Worm (Caenorhabditis elegans) whole organism, L1 larva: ENCODE measurements around the gene sre-50.

Experiments
- C16A3.4 ChIP-seq: fragments of 150-350 bp; optimal IDR thresholded peaks from 2 replicates; lab custom pipeline; 2014; ENCODE audit warnings: missing biosample characterization, missing genetic modification characterization
- C34B4.2 ChIP-seq: sonication (generic microtip); optimal IDR thresholded peaks from 2 replicates; lab custom pipeline; 2017; ENCODE audit warnings: mild to moderate bottlenecking, missing genetic modification characterization, missing compliant biosample characterization
- aha-1 ChIP-seq: fragments of 150-350 bp; optimal IDR thresholded peaks from 2 replicates; lab custom pipeline; 2014; ENCODE audit warnings: missing biosample characterization, missing genetic modification characterization
- alr-1 ChIP-seq: fragments of 200-800 bp; sonication (Bioruptor generic); optimal IDR thresholded peaks from 2 replicates; lab custom pipeline; 2018; ENCODE audit warnings: borderline replicate concordance, mild to moderate bottlenecking, missing genetic modification characterization, missing compliant biosample characterization
- ceh-88 ChIP-seq: fragments of 200-800 bp; sonication (Bioruptor generic); IDR thresholded peaks from 2 replicates; pipeline ENCODE4 v1.3.6; 2022; ENCODE audit warnings: missing genetic modification characterization, missing compliant biosample characterization
- ces-1 ChIP-seq: fragments of 150-350 bp; optimal IDR thresholded peaks from 2 replicates; lab custom pipeline; 2014; ENCODE audit warnings: missing biosample characterization, missing genetic modification reagents, missing genetic modification characterization
- dpl-1 ChIP-seq, 3 experiments: fragments of 150-350 bp in 2 of 3; sonication (generic microtip) in 1 of 3; optimal IDR thresholded peaks; 2 replicates each; lab custom pipeline; 2014 to 2017; ENCODE audit warnings: missing biosample characterization in 3 of 3, missing genetic modification characterization in 3 of 3, missing genetic modification reagents in 3 of 3
- dsc-1 ChIP-seq: sonication (generic microtip); optimal IDR thresholded peaks from 2 replicates; lab custom pipeline; 2016; ENCODE audit warnings: mild to moderate bottlenecking, missing genetic modification characterization, missing compliant biosample characterization
- efl-1 ChIP-seq, 4 experiments: fragments of 150-350 bp; optimal IDR thresholded peaks in 3 of 4; peaks in 1 of 4; 1 replicate in 1 of 4; 2 replicates in 3 of 4; lab custom pipeline; 2014; ENCODE audit warnings: missing biosample characterization in 2 of 4, missing genetic modification characterization in 2 of 4, missing genetic modification reagents in 2 of 4
- elt-2 ChIP-seq: sonication (generic microtip); optimal IDR thresholded peaks from 2 replicates; lab custom pipeline; 2016; ENCODE audit warnings: missing genetic modification characterization, mild to moderate bottlenecking, inconsistent platforms, missing compliant biosample characterization, missing genetic modification reagents
- elt-3 ChIP-seq, 6 experiments: fragments of 150-350 bp in 1 of 6; sonication (generic microtip); optimal IDR thresholded peaks; 2 replicates each; lab custom pipeline; 2017 to 2018; ENCODE audit warnings: missing biosample characterization in 6 of 6, missing genetic modification characterization in 6 of 6, inconsistent platforms in 1 of 6
- ets-5 ChIP-seq: fragments of 200-800 bp; sonication (Bioruptor generic); IDR thresholded peaks from 2 replicates; pipeline ENCODE4 v1.3.6; 2022; ENCODE audit warnings: missing genetic modification characterization, missing compliant biosample characterization
- fkh-10 ChIP-seq: sonication (generic microtip); optimal IDR thresholded peaks from 2 replicates; lab custom pipeline; 2017; ENCODE audit warnings: missing biosample characterization, missing genetic modification reagents, missing genetic modification characterization
- fkh-4 ChIP-seq: sonication (generic microtip); optimal IDR thresholded peaks from 2 replicates; lab custom pipeline; 2016; ENCODE audit warnings: missing compliant biosample characterization, missing genetic modification characterization, borderline replicate concordance
- fkh-8 ChIP-seq: sonication (generic microtip); optimal IDR thresholded peaks from 2 replicates; lab custom pipeline; 2016; ENCODE audit warnings: mild to moderate bottlenecking, missing genetic modification characterization, missing compliant biosample characterization
- fos-1 ChIP-seq: fragments of 150-350 bp; optimal IDR thresholded peaks from 2 replicates; lab custom pipeline; 2014; ENCODE audit warnings: missing biosample characterization, missing genetic modification characterization
- hpl-2 ChIP-seq: fragments of 150-350 bp; optimal IDR thresholded peaks from 2 replicates; lab custom pipeline; 2014; ENCODE audit warnings: missing biosample characterization, missing genetic modification reagents, missing genetic modification characterization
- isw-1 ChIP-seq: fragments of 200-800 bp; sonication (Bioruptor generic); IDR thresholded peaks from 2 replicates; pipeline ENCODE4 v1.3.6; 2022; ENCODE audit warnings: missing genetic modification characterization, missing compliant biosample characterization
- lin-13 ChIP-seq: fragments of 150-350 bp; optimal IDR thresholded peaks from 2 replicates; lab custom pipeline; 2014; ENCODE audit warnings: missing biosample characterization, missing genetic modification reagents, missing genetic modification characterization
- lin-14 ChIP-seq: fragments of 200-800 bp; sonication (Bioruptor generic); optimal IDR thresholded peaks from 2 replicates; lab custom pipeline; 2018; ENCODE audit warnings: mild to moderate bottlenecking, missing genetic modification characterization, moderate library complexity, missing compliant biosample characterization
- lin-35 ChIP-seq, 2 experiments: fragments of 150-350 bp; optimal IDR thresholded peaks; 2 replicates each; lab custom pipeline; 2014; ENCODE audit warnings: missing biosample characterization in 2 of 2, missing genetic modification characterization in 2 of 2, missing genetic modification reagents in 2 of 2
- lin-39 ChIP-seq: fragments of 150-350 bp; optimal IDR thresholded peaks from 2 replicates; lab custom pipeline; 2014; ENCODE audit warnings: missing biosample characterization, missing genetic modification reagents, missing genetic modification characterization
- lsy-2 ChIP-seq, 2 experiments: fragments of 150-350 bp; optimal IDR thresholded peaks; 2 replicates each; lab custom pipeline; 2014; ENCODE audit warnings: missing biosample characterization in 2 of 2, missing genetic modification characterization in 2 of 2
- nhr-11 ChIP-seq: fragments of 150-350 bp; optimal IDR thresholded peaks from 2 replicates; lab custom pipeline; 2014; ENCODE audit warnings: missing biosample characterization, missing genetic modification characterization
- nhr-19 ChIP-seq: fragments of 200-800 bp; sonication (Bioruptor generic); conservative IDR thresholded peaks from 2 replicates; pipeline ENCODE4 v1.3.6; 2022; ENCODE audit warnings: missing genetic modification characterization, missing compliant biosample characterization
- nhr-77 ChIP-seq: fragments of 150-350 bp; optimal IDR thresholded peaks from 2 replicates; lab custom pipeline; 2014; ENCODE audit warnings: missing biosample characterization, missing genetic modification characterization
- pag-3 ChIP-seq: sonication (generic microtip); optimal IDR thresholded peaks from 2 replicates; lab custom pipeline; 2017; ENCODE audit warnings: missing genetic modification characterization, mild to moderate bottlenecking, missing compliant biosample characterization, antibody characterized with exemption, borderline replicate concordance; ENCODE audit not compliant: insufficient read depth
- pax-3 ChIP-seq: fragments of 200-800 bp; sonication (Bioruptor generic); optimal IDR thresholded peaks from 2 replicates; lab custom pipeline; 2018; ENCODE audit warnings: mild to moderate bottlenecking, missing genetic modification characterization, moderate library complexity, missing compliant biosample characterization
- rnt-1 ChIP-seq: sonication (generic microtip); optimal IDR thresholded peaks from 2 replicates; lab custom pipeline; 2016; ENCODE audit warnings: mild to moderate bottlenecking, missing genetic modification characterization, moderate library complexity, missing compliant biosample characterization
- snu-23 ChIP-seq: sonication (generic microtip); optimal IDR thresholded peaks from 2 replicates; lab custom pipeline; 2016; ENCODE audit warnings: missing genetic modification characterization, missing compliant biosample characterization
- sox-4 ChIP-seq: sonication (generic microtip); optimal IDR thresholded peaks from 2 replicates; lab custom pipeline; 2016; ENCODE audit warnings: missing genetic modification characterization, missing compliant biosample characterization
- tlp-1 ChIP-seq: fragments of 150-350 bp; optimal IDR thresholded peaks from 2 replicates; lab custom pipeline; 2014; ENCODE audit warnings: missing biosample characterization, missing genetic modification characterization
- unc-130 ChIP-seq: fragments of 150-350 bp; optimal IDR thresholded peaks from 2 replicates; lab custom pipeline; 2017; ENCODE audit warnings: missing biosample characterization, missing genetic modification characterization, inconsistent platforms
- unc-98 ChIP-seq: fragments of 200-800 bp; sonication (Bioruptor generic); IDR thresholded peaks from 2 replicates; pipeline ENCODE4 v1.3.6; 2022; ENCODE audit warnings: missing genetic modification characterization, missing compliant biosample characterization
- vab-15 ChIP-seq: sonication (generic microtip); optimal IDR thresholded peaks from 2 replicates; lab custom pipeline; 2017; ENCODE audit warnings: missing genotype, mild to moderate bottlenecking, missing genetic modification characterization, missing compliant biosample characterization
- xbp-1 ChIP-seq: sonication (generic microtip); optimal IDR thresholded peaks from 2 replicates; lab custom pipeline; 2016; ENCODE audit warnings: missing genetic modification characterization, missing compliant biosample characterization
- ztf-11 ChIP-seq, 2 experiments: sonication (generic microtip); optimal IDR thresholded peaks; 2 replicates each; lab custom pipeline; 2016 to 2017; ENCODE audit warnings: missing genetic modification characterization in 2 of 2, missing biosample characterization in 1 of 2, missing compliant biosample characterization in 1 of 2
- ztf-4 ChIP-seq: fragments of 150-350 bp; optimal IDR thresholded peaks from 2 replicates; lab custom pipeline; 2014; ENCODE audit warnings: missing biosample characterization, missing genetic modification characterization

sre-50 gene

DNA sequence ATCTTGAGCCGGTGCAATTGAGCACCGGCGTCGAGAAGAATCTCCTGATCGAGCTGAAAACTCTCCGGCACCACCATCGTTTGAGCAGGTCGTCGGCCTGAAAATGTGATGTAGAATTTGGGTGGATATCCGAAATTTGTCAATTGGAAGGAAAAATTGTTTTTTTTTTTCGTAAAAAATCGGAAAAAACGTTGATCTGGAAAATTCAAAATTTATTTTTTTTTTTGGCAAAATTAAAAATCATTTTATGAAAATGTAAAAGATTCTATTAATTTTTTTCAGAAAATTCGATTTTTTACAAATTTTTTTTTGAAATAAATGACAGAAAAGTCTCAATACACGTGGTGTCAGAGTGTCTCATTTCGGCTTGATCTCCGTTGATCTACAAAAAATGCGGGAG lies 37.2 kb upstream of the sre-50 start, which contains the start of gene tric-1B.1:
TSS of gene tric-1B.1 (minus strand) at position 101 of the 400 bp plus-strand sequence.
- TF ChIP-seq xbp-1 (tag; lab: Kevin White, UChicago), result no peak
- no peak for TF ChIP-seq efl-1 (optimal IDR thresholded peaks at IDR 0.05; lab: Kevin White, UChicago)
- peak in 1 of 2 experiments; percentile 8 for TF ChIP-seq efl-1 (GFP tag; optimal IDR thresholded peaks at IDR 0.05 in 1 of 2; lab: Kevin White, UChicago)

- TF ChIP-seq isw-1 (GFP tag; lab: Robert Waterston, UW) (no peak), elt-2 (tag; lab: Kevin White, UChicago) (peak; percentile 9)
Measured at ce11 chrII:12266797-12267196, 36.5 kb upstream of the sre-50 start.

DNA sequence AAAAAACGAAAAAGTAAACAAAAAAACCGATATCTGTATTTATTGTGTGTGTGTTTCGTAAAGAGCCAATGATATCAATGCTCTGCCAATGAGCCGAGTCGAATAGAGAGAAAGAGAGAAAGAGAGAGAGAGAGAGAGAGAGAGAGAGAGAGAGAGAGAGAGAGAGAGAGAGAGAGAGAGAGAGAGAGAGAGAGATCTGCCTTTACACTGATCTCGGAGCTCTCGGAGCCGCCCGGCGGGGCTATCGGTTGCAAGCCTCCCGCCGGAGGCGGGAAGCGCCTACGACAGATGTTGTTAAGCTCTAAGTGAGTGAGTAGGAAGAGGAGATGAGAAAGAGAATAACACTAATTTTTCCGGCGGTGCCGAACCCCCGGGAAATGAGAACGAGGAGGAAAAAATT lies 34.5 kb upstream of the sre-50 start:
- TF ChIP-seq unc-130 (no peak), lin-39 (peak; percentile 25), aha-1 (tag; lab: Kevin White, UChicago) (no peak), dpl-1 (GFP tag; optimal IDR thresholded peaks at IDR 0.05; lab: Kevin White, UChicago) (peak in 1 of 3 experiments; percentile 11), lsy-2 (tag; optimal IDR thresholded peaks at IDR 0.05; lab: Kevin White, UChicago) (peak; percentile 31 to 43), lin-35 (GFP tag; optimal IDR thresholded peaks at IDR 0.05; lab: Kevin White, UChicago) (peak in 1 of 2 experiments; percentile 7), efl-1 (optimal IDR thresholded peaks at IDR 0.05; lab: Kevin White, UChicago) (peak; percentile 52 to 57), efl-1 (GFP tag; optimal IDR thresholded peaks at IDR 0.05 in 1 of 2; lab: Kevin White, UChicago) (peak in 1 of 2 experiments; percentile 79), nhr-19 (peak; percentile 74), dsc-1 (tag; lab: Kevin White, UChicago) (no peak), tlp-1 (tag; lab: Kevin White, UChicago) (no peak), unc-98 (GFP tag; lab: Robert Waterston, UW) (peak; percentile 50; the same call in 1 of the 2 replicates), ets-5 (GFP tag; lab: Robert Waterston, UW) (no peak), fkh-4 (no peak), nhr-11 (peak; percentile 46), C16A3.4 (tag; lab: Kevin White, UChicago) (no peak), lin-13 (GFP tag; lab: Kevin White, UChicago) (no peak), pag-3 (tag; lab: Kevin White, UChicago) (peak; percentile 30)

- TF ChIP-seq fkh-8 (tag; lab: Kevin White, UChicago), result no peak
- TF ChIP-seq fos-1 (tag; lab: Kevin White, UChicago), result no peak
- no peak for TF ChIP-seq dpl-1 (GFP tag; optimal IDR thresholded peaks at IDR 0.05; lab: Kevin White, UChicago)
- no peak for TF ChIP-seq ztf-4 (tag; lab: Kevin White, UChicago)
- no peak for TF ChIP-seq ets-5 (GFP tag; lab: Robert Waterston, UW)
- no peak for TF ChIP-seq hpl-2
- TF ChIP-seq ztf-11 (tag; optimal IDR thresholded peaks at IDR 0.05; lab: Kevin White, UChicago), result no peak
- no peak for TF ChIP-seq ceh-88 (GFP tag; lab: Robert Waterston, UW)
- no peak for TF ChIP-seq pag-3 (tag; lab: Kevin White, UChicago)
- no peak for TF ChIP-seq elt-3 (tag; optimal IDR thresholded peaks at IDR 0.05; lab: Kevin White, UChicago)
- no peak for TF ChIP-seq xbp-1 (tag; lab: Kevin White, UChicago)
- no peak for TF ChIP-seq alr-1
- no peak for TF ChIP-seq lin-39
- TF ChIP-seq pax-3 (tag; lab: Kevin White, UChicago), result no peak
- no peak for TF ChIP-seq lin-14 (GFP tag; lab: Kevin White, UChicago)
- no peak for TF ChIP-seq lsy-2 (tag; optimal IDR thresholded peaks at IDR 0.05; lab: Kevin White, UChicago)
- no peak for TF ChIP-seq elt-2 (tag; lab: Kevin White, UChicago)
- TF ChIP-seq sox-4 (tag; lab: Kevin White, UChicago), result no peak
- TF ChIP-seq nhr-77, result no peak
Measured at ce11 chrII:12274944-12275343, 28.4 kb upstream of the sre-50 start, which contains the start of gene Y57A10A.27. Gene Y57A10A.27, minus strand, starts transcription at chrII:12275044.

DNA sequence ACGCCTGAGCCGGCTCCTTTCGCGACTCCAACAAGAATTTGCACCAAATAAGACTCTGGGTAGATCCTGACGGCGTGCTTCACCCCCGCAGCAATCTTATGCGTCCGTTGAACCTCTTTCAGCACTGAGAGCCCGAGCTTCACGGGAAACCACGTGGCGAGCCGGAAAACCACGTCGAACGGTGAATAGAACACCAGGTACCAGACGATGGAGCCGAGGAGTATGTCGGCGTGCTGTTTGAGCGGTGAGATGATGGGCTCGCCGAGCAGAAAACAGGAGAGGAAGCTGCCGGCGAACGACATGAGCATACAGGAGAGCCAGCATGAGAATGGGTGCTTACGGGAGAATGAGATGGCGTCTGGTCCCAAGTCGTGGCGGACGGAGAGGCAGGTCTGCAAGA lies 24.7 kb upstream of the sre-50 start:
- TF ChIP-seq fkh-10 (GFP tag; lab: Kevin White, UChicago) (no peak), C34B4.2 (no peak), rnt-1 (tag; lab: Kevin White, UChicago) (no peak), vab-15 (tag; lab: Kevin White, UChicago) (no peak), snu-23 (GFP tag; lab: Kevin White, UChicago) (no peak), fos-1 (tag; lab: Kevin White, UChicago) (no peak), ces-1 (GFP tag; lab: Kevin White, UChicago) (no peak)
